Fruit fly (Drosophila melanogaster) whole organism, embryonic: ENCODE results near the gene Hs6st.

ENCODE experiments used
- ATbp ChIP-seq: fragments of 200-800 bp; sonication (Bioruptor generic); optimal IDR thresholded peaks from 2 replicates; lab custom pipeline; 2017; ENCODE audit warnings: missing biosample characterization, mild to moderate bottlenecking, missing genetic modification characterization, missing genetic modification reagents
- Bgb ChIP-seq: fragments of 200-800 bp; sonication (Bioruptor generic); IDR thresholded peaks from 2 replicates; pipeline ENCODE4 v1.3.6; 2022; ENCODE audit warnings: missing biosample characterization, missing genetic modification characterization; ENCODE audit not compliant: partially characterized antibody
- Bteb2 ChIP-seq: fragments of 200-800 bp; sonication (Bioruptor generic); optimal IDR thresholded peaks from 2 replicates; lab custom pipeline; 2016; ENCODE audit warnings: missing biosample characterization, missing genetic modification characterization
- CG11085 ChIP-seq: fragments of 200-800 bp; sonication (Bioruptor generic); IDR thresholded peaks from 2 replicates; pipeline ENCODE4 v1.3.6; 2022; ENCODE audit warnings: missing biosample characterization, missing genetic modification characterization
- CG11723 ChIP-seq: fragments of 200-800 bp; sonication (Bioruptor generic); optimal IDR thresholded peaks from 2 replicates; lab custom pipeline; 2017; ENCODE audit warnings: missing biosample characterization, mild to moderate bottlenecking, missing genetic modification characterization
- CG12659 ChIP-seq: fragments of 200-800 bp; sonication (Bioruptor generic); optimal IDR thresholded peaks from 3 replicates; lab custom pipeline; 2017; ENCODE audit warnings: mild to moderate bottlenecking, missing biosample characterization, missing genetic modification reagents, missing genetic modification characterization
- CG14441 ChIP-seq: fragments of 200-800 bp; sonication (Bioruptor generic); IDR thresholded peaks from 2 replicates; pipeline ENCODE4 v1.3.6; 2022; ENCODE audit warnings: missing biosample characterization, missing genetic modification characterization
- CG16815 ChIP-seq: fragments of 200-800 bp; sonication (Bioruptor generic); optimal IDR thresholded peaks from 3 replicates; lab custom pipeline; 2017; ENCODE audit warnings: missing biosample characterization, mild to moderate bottlenecking, missing genetic modification characterization
- CG31365 ChIP-seq: fragments of 200-800 bp; sonication (Bioruptor generic); optimal IDR thresholded peaks from 2 replicates; lab custom pipeline; 2018; ENCODE audit warnings: missing biosample characterization, mild to moderate bottlenecking, missing genetic modification characterization
- CG4328 ChIP-seq: fragments of 200-800 bp; sonication (Bioruptor generic); optimal IDR thresholded peaks from 3 replicates; lab custom pipeline; 2017; ENCODE audit warnings: missing biosample characterization, missing genetic modification reagents, missing genetic modification characterization
- CG4730 ChIP-seq: fragments of 200-800 bp; sonication (Bioruptor generic); IDR thresholded peaks from 2 replicates; pipeline ENCODE4 v1.3.6; 2022; ENCODE audit warnings: missing biosample characterization, missing genetic modification characterization
- CG6654 ChIP-seq: fragments of 200-800 bp; sonication (Bioruptor generic); optimal IDR thresholded peaks from 2 replicates; lab custom pipeline; 2017; ENCODE audit warnings: missing biosample characterization, mild to moderate bottlenecking, missing genetic modification characterization
- CG6854 ChIP-seq: fragments of 200-800 bp; sonication (Bioruptor generic); optimal IDR thresholded peaks from 3 replicates; lab custom pipeline; 2017; ENCODE audit warnings: missing biosample characterization, mild to moderate bottlenecking, missing genetic modification characterization
- CG9215 ChIP-seq: fragments of 200-800 bp; sonication (Bioruptor generic); IDR thresholded peaks from 2 replicates; pipeline ENCODE4 v1.3.6; 2022; ENCODE audit warnings: missing biosample characterization, missing genetic modification characterization
- Deaf1 ChIP-seq: fragments of 200-800 bp; optimal IDR thresholded peaks from 3 replicates; lab custom pipeline; 2019; ENCODE audit warnings: missing biosample characterization, mild to moderate bottlenecking, missing genetic modification characterization, moderate library complexity
- Doc2 ChIP-seq: fragments of 200-800 bp; sonication (Bioruptor generic); IDR thresholded peaks from 2 replicates; pipeline ENCODE4 v1.3.6; 2022; ENCODE audit warnings: missing biosample characterization, missing genetic modification characterization
- Dp ChIP-seq: fragments of 200-800 bp; sonication (Bioruptor generic); optimal IDR thresholded peaks from 2 replicates; lab custom pipeline; 2018; ENCODE audit warnings: missing biosample characterization, mild to moderate bottlenecking, missing genetic modification characterization, moderate library complexity
- E2f2 ChIP-seq: fragments of 200-800 bp; sonication (Bioruptor generic); IDR thresholded peaks from 2 replicates; pipeline ENCODE4 v1.3.6; 2022; ENCODE audit warnings: missing biosample characterization, missing genetic modification characterization
- Fer1 ChIP-seq: fragments of 200-800 bp; sonication (Bioruptor generic); optimal IDR thresholded peaks from 2 replicates; lab custom pipeline; 2017; ENCODE audit warnings: missing biosample characterization, mild to moderate bottlenecking, missing genetic modification characterization
- Fer3 ChIP-seq: fragments of 200-800 bp; sonication (Bioruptor generic); optimal IDR thresholded peaks from 2 replicates; lab custom pipeline; 2018; ENCODE audit warnings: missing biosample characterization, mild to moderate bottlenecking, missing genetic modification characterization, moderate library complexity
- H2.0 ChIP-seq: fragments of 200-800 bp; sonication (Bioruptor generic); IDR thresholded peaks from 2 replicates; pipeline ENCODE4 v1.3.6; 2022; ENCODE audit warnings: missing biosample characterization, missing genetic modification characterization
- Hand ChIP-seq: fragments of 200-800 bp; sonication (Bioruptor generic); optimal IDR thresholded peaks from 2 replicates; lab custom pipeline; 2017; ENCODE audit warnings: mild to moderate bottlenecking, missing biosample characterization, missing genetic modification reagents, missing genetic modification characterization
- Hr78 ChIP-seq, 2 experiments: fragments of 200-800 bp in 1 of 2; fragments of >200 bp in 1 of 2; sonication (Bioruptor generic) in 1 of 2; optimal IDR thresholded peaks; 2 replicates each; lab custom pipeline; 2017 to 2019; ENCODE audit warnings: missing biosample characterization in 2 of 2, missing genetic modification characterization in 2 of 2, mild to moderate bottlenecking in 1 of 2, moderate library complexity in 1 of 2
- Lhr ChIP-seq: fragments of 200-800 bp; sonication (Bioruptor generic); optimal IDR thresholded peaks from 3 replicates; lab custom pipeline; 2017; ENCODE audit warnings: mild to moderate bottlenecking, missing biosample characterization, missing genetic modification reagents, missing genetic modification characterization
- MBD-R2 ChIP-seq: fragments of 200-800 bp; sonication (Bioruptor generic); IDR thresholded peaks from 2 replicates; pipeline ENCODE4 v1.3.6; 2022; ENCODE audit warnings: missing biosample characterization, missing genetic modification characterization
- MESR4 ChIP-seq: fragments of 200-800 bp; sonication (Bioruptor generic); optimal IDR thresholded peaks from 2 replicates; lab custom pipeline; 2018; ENCODE audit warnings: missing biosample characterization, mild to moderate bottlenecking, missing genetic modification characterization, moderate library complexity
- Meics ChIP-seq: fragments of 200-800 bp; sonication (Bioruptor generic); optimal IDR thresholded peaks from 2 replicates; lab custom pipeline; 2017; ENCODE audit warnings: missing biosample characterization, mild to moderate bottlenecking, missing genetic modification characterization
- Nf-YB ChIP-seq: fragments of 200-800 bp; sonication (Bioruptor generic); optimal IDR thresholded peaks from 3 replicates; lab custom pipeline; 2019; ENCODE audit warnings: missing biosample characterization, mild to moderate bottlenecking, missing genetic modification characterization, moderate library complexity
- Trl ChIP-seq, 3 experiments: fragments of >200 bp in 2 of 3; fragments of 200-800 bp in 1 of 3; sonication (Bioruptor generic) in 1 of 3; optimal IDR thresholded peaks; 2 replicates in 1 of 3; 3 replicates in 2 of 3; lab custom pipeline; 2016 to 2017; ENCODE audit warnings: missing biosample characterization in 1 of 3, missing genetic modification characterization in 1 of 3
- bbx ChIP-seq: fragments of 200-800 bp; sonication (Bioruptor generic); IDR thresholded peaks from 2 replicates; pipeline ENCODE4 v1.3.6; 2022; ENCODE audit warnings: missing biosample characterization, missing genetic modification characterization; ENCODE audit not compliant: partially characterized antibody
- bsh ChIP-seq, 2 experiments: fragments of 200-800 bp; sonication (Bioruptor generic); optimal IDR thresholded peaks; 2 replicates each; lab custom pipeline; 2017 to 2018; ENCODE audit warnings: mild to moderate bottlenecking in 2 of 2, missing biosample characterization in 2 of 2, missing genetic modification characterization in 2 of 2, moderate library complexity in 1 of 2
- cas ChIP-seq: fragments of 200-800 bp; sonication (Bioruptor generic); IDR thresholded peaks from 2 replicates; pipeline ENCODE4 v1.3.6; 2022; ENCODE audit warnings: missing biosample characterization, missing genetic modification characterization
- chm ChIP-seq: fragments of 200-800 bp; sonication (Bioruptor generic); IDR thresholded peaks from 2 replicates; pipeline ENCODE4 v1.3.6; 2022; ENCODE audit warnings: missing biosample characterization, missing genetic modification characterization
- danr ChIP-seq: fragments of 200-800 bp; sonication (Bioruptor generic); IDR thresholded peaks from 2 replicates; pipeline ENCODE4 v1.3.6; 2022; ENCODE audit warnings: missing biosample characterization, missing genetic modification characterization
- dpn ChIP-seq, 2 experiments: fragments of 200-800 bp; sonication (Bioruptor generic); optimal IDR thresholded peaks; 3 replicates each; lab custom pipeline; 2016; ENCODE audit warnings: missing biosample characterization in 2 of 2, missing genetic modification characterization in 2 of 2
- en ChIP-seq: fragments of 200-800 bp; sonication (Bioruptor generic); optimal IDR thresholded peaks from 2 replicates; lab custom pipeline; 2016; ENCODE audit warnings: missing biosample characterization, missing genetic modification characterization
- eve ChIP-seq, 2 experiments: fragments of >200 bp; optimal IDR thresholded peaks; 2 replicates each; lab custom pipeline; 2017; ENCODE audit warnings: missing biosample characterization in 2 of 2, missing genetic modification characterization in 2 of 2
- ewg ChIP-seq: fragments of 200-800 bp; sonication (Bioruptor generic); optimal IDR thresholded peaks from 3 replicates; lab custom pipeline; 2017; ENCODE audit warnings: mild to moderate bottlenecking, missing biosample characterization, missing genetic modification reagents, missing genetic modification characterization
- fru ChIP-seq: fragments of >200 bp; optimal IDR thresholded peaks from 2 replicates; lab custom pipeline; 2017
- gce ChIP-seq: fragments of 200-800 bp; sonication (Bioruptor generic); IDR thresholded peaks from 3 replicates; pipeline ENCODE4 v1.3.6; 2022; ENCODE audit warnings: missing biosample characterization, missing genetic modification characterization
- gem ChIP-seq: fragments of 200-800 bp; sonication (Bioruptor generic); optimal IDR thresholded peaks from 2 replicates; lab custom pipeline; 2019; ENCODE audit warnings: missing biosample characterization, mild to moderate bottlenecking, missing genetic modification characterization, moderate library complexity
- kah ChIP-seq: fragments of 200-800 bp; sonication (Bioruptor generic); optimal IDR thresholded peaks from 2 replicates; lab custom pipeline; 2018; ENCODE audit warnings: missing biosample characterization, mild to moderate bottlenecking, missing genetic modification characterization
- lola ChIP-seq, 3 experiments: fragments of >200 bp in 2 of 3; fragments of 200-800 bp in 1 of 3; sonication (Bioruptor generic) in 1 of 3; optimal IDR thresholded peaks; 2 replicates each; lab custom pipeline; 2017 to 2019; ENCODE audit warnings: missing biosample characterization in 3 of 3, missing genetic modification characterization in 3 of 3, mild to moderate bottlenecking in 1 of 3, moderate library complexity in 1 of 3
- luna ChIP-seq: fragments of 200-800 bp; sonication (Bioruptor generic); optimal IDR thresholded peaks from 2 replicates; lab custom pipeline; 2016; ENCODE audit warnings: missing biosample characterization, missing genetic modification characterization
- mam ChIP-seq: fragments of 200-800 bp; sonication (Bioruptor generic); optimal IDR thresholded peaks from 3 replicates; lab custom pipeline; 2016; ENCODE audit warnings: missing biosample characterization, missing genetic modification characterization
- org-1 ChIP-seq: fragments of 200-800 bp; sonication (Bioruptor generic); optimal IDR thresholded peaks from 2 replicates; lab custom pipeline; 2017; ENCODE audit warnings: missing biosample characterization, missing genetic modification characterization
- pzg ChIP-seq: fragments of 200-800 bp; sonication (Bioruptor generic); optimal IDR thresholded peaks from 3 replicates; lab custom pipeline; 2018; ENCODE audit warnings: missing biosample characterization, mild to moderate bottlenecking, missing genetic modification characterization, moderate library complexity
- sens ChIP-seq: fragments of 200-800 bp; sonication (Bioruptor generic); peaks from one replicate; lab custom pipeline; 2016; ENCODE audit warnings: missing biosample characterization, missing genetic modification characterization
- sr ChIP-seq: fragments of 200-800 bp; sonication (Bioruptor generic); IDR thresholded peaks from 3 replicates; pipeline ENCODE4 v1.3.6; 2022; ENCODE audit warnings: missing biosample characterization, missing genetic modification characterization
- trh ChIP-seq: fragments of 200-800 bp; sonication (Bioruptor generic); optimal IDR thresholded peaks from 2 replicates; lab custom pipeline; 2016; ENCODE audit warnings: missing biosample characterization, missing genetic modification characterization

The Hs6st gene

DNA sequence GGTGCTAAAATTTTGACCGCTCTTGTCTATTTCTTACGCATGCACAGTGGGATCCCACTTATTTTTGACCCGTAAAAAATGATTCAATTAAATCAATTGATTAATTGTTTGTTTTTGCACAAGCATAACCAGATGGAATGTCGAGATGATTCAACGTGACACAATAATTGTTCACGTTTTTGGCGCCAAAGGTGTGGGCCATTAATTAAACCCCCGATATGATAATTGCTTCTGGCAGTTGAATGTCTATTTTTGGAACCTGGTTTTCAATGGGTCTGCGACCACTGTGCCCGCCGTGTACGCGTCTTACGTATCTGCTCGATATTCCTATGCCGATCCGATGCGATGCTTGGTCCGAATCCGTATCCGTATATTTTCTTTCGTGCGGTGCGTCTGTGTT is 116.3 kb downstream of the Hs6st start:
- TF ChIP-seq mam (GFP tag; lab: Kevin White, UChicago) (peak; percentile 78), CG11085 (peak; percentile 45; the same call in 1 of the 2 replicates), Meics (GFP tag; lab: Kevin White, UChicago) (peak; percentile 71), Nf-YB (GFP tag; lab: Kevin White, UChicago) (no peak), CG4730 (peak; percentile 63), gce (GFP tag; lab: Robert Waterston, UW) (peak; percentile 69; the same call in 2 of the 3 replicates), bsh (GFP tag; optimal IDR thresholded peaks at IDR 0.05; lab: Kevin White, UChicago) (peak in 1 of 2 experiments; percentile 75), CG12659 (GFP tag; lab: Kevin White, UChicago) (peak; percentile 54), Bteb2 (GFP tag; lab: Kevin White, UChicago) (peak; percentile 3), Doc2 (GFP tag; lab: Robert Waterston, UW) (no peak), org-1 (GFP tag; lab: Kevin White, UChicago) (peak; percentile 69), Trl (optimal IDR thresholded peaks at IDR 0.05; lab: Kevin White, UChicago) (no peak), Trl (GFP tag; optimal IDR thresholded peaks at IDR 0.05; lab: Kevin White, UChicago) (peak; percentile 78), ewg (GFP tag; lab: Kevin White, UChicago) (no peak), kah (GFP tag; lab: Kevin White, UChicago) (peak; percentile 35), en (no peak), cas (GFP tag; lab: Robert Waterston, UW) (no peak), luna (GFP tag; lab: Kevin White, UChicago) (peak; percentile 33), E2f2 (GFP tag; lab: Robert Waterston, UW) (peak; percentile 43; the same call in 1 of the 2 replicates), Deaf1 (tag; lab: Kevin White, UChicago) (peak; percentile 55), CG9215 (GFP tag; lab: Robert Waterston, UW) (peak; percentile 69), Dp (GFP tag; lab: Kevin White, UChicago) (no peak), Hand (no peak), CG16815 (GFP tag; lab: Kevin White, UChicago) (peak; percentile 50), Lhr (GFP tag; lab: Kevin White, UChicago) (no peak), H2.0 (GFP tag; lab: Robert Waterston, UW) (peak; percentile 63; the same call in 1 of the 2 replicates), Fer1 (GFP tag; lab: Kevin White, UChicago) (peak; percentile 80), CG4328 (GFP tag; lab: Kevin White, UChicago) (peak; percentile 65), CG14441 (peak; percentile 87), CG11723 (GFP tag; lab: Kevin White, UChicago) (peak; percentile 52), Bgb (peak; percentile 41), MBD-R2 (GFP tag; lab: Robert Waterston, UW) (peak; percentile 34; the same call in 1 of the 2 replicates), bbx (GFP tag; lab: Robert Waterston, UW) (peak; percentile 44; the same call in 1 of the 2 replicates), lola (GFP tag; optimal IDR thresholded peaks at IDR 0.05; lab: Kevin White, UChicago) (peak in 1 of 3 experiments; percentile 37), sens (GFP tag; lab: Kevin White, UChicago) (peak; percentile 96), CG31365 (peak; percentile 37), CG6654 (GFP tag; lab: Kevin White, UChicago) (peak; percentile 42), dpn (GFP tag; optimal IDR thresholded peaks at IDR 0.05; lab: Kevin White, UChicago) (peak; percentile 54 to 70), Fer3 (tag; lab: Kevin White, UChicago) (peak; percentile 66), pzg (no peak), fru (lab: Kevin White, UChicago) (no peak), MESR4 (GFP tag; lab: Kevin White, UChicago) (no peak), gem (tag; lab: Kevin White, UChicago) (peak; percentile 77), Hr78 (GFP tag; optimal IDR thresholded peaks at IDR 0.05; lab: Kevin White, UChicago) (peak in 1 of 2 experiments; percentile 13), danr (GFP tag; lab: Robert Waterston, UW) (no peak), eve (GFP tag; optimal IDR thresholded peaks at IDR 0.05; lab: Kevin White, UChicago) (no peak), sr (no peak), CG6854 (peak; percentile 44), ATbp (peak; percentile 65), trh (peak; percentile 16), chm (GFP tag; lab: Robert Waterston, UW) (peak; percentile 75)
